Fruit fly (Drosophila melanogaster) whole organism, embryonic: ENCODE results near the gene Sidpn.

ENCODE experiments used
- Abd-B ChIP-seq: fragments of 200-800 bp; sonication (Bioruptor generic); optimal IDR thresholded peaks from 2 replicates; lab custom pipeline; 2018; ENCODE audit warnings: missing biosample characterization, mild to moderate bottlenecking, missing genetic modification characterization, moderate library complexity
- Aef1 ChIP-seq: fragments of 200-800 bp; sonication (Bioruptor generic); IDR thresholded peaks from 3 replicates; pipeline ENCODE4 v1.3.6; 2022; ENCODE audit warnings: missing biosample characterization, missing genetic modification characterization
- Antp ChIP-seq: fragments of 200-800 bp; sonication (Bioruptor generic); optimal IDR thresholded peaks from 3 replicates; lab custom pipeline; 2016; ENCODE audit warnings: missing biosample characterization, missing genetic modification characterization
- B-H1 ChIP-seq: fragments of 200-800 bp; sonication (Bioruptor generic); IDR thresholded peaks from 3 replicates; pipeline ENCODE4 v1.3.6; 2022; ENCODE audit warnings: missing biosample characterization, missing genetic modification characterization
- CG10209 ChIP-seq: fragments of 200-800 bp; sonication (Bioruptor generic); optimal IDR thresholded peaks from 3 replicates; lab custom pipeline; 2017; ENCODE audit warnings: missing biosample characterization, mild to moderate bottlenecking, missing genetic modification characterization, missing genetic modification reagents
- CG10462 ChIP-seq: fragments of 200-800 bp; sonication (Bioruptor generic); optimal IDR thresholded peaks from 2 replicates; lab custom pipeline; 2016; ENCODE audit warnings: missing biosample characterization, missing genetic modification characterization
- CG10654 ChIP-seq: fragments of 200-800 bp; sonication (Bioruptor generic); optimal IDR thresholded peaks from 2 replicates; lab custom pipeline; 2016; ENCODE audit warnings: missing biosample characterization, missing genetic modification characterization
- CG10979 ChIP-seq: fragments of 200-800 bp; sonication (Bioruptor generic); optimal IDR thresholded peaks from 2 replicates; lab custom pipeline; 2018; ENCODE audit warnings: missing biosample characterization, mild to moderate bottlenecking, missing genetic modification characterization, moderate library complexity
- CG17186 ChIP-seq: fragments of 200-800 bp; sonication (Bioruptor generic); optimal IDR thresholded peaks from 3 replicates; lab custom pipeline; 2017; ENCODE audit warnings: missing biosample characterization, missing genetic modification reagents, missing genetic modification characterization
- CG17612 ChIP-seq: fragments of 200-800 bp; sonication (Bioruptor generic); IDR thresholded peaks from 2 replicates; pipeline ENCODE4 v1.3.6; 2022; ENCODE audit warnings: missing biosample characterization, missing genetic modification characterization
- CG31365 ChIP-seq: fragments of 200-800 bp; sonication (Bioruptor generic); optimal IDR thresholded peaks from 2 replicates; lab custom pipeline; 2018; ENCODE audit warnings: missing biosample characterization, mild to moderate bottlenecking, missing genetic modification characterization
- CG3847 ChIP-seq: fragments of 200-800 bp; sonication (Bioruptor generic); IDR thresholded peaks from 2 replicates; pipeline ENCODE4 v1.3.6; 2022; ENCODE audit warnings: missing biosample characterization, missing genetic modification characterization
- CG4424 ChIP-seq: fragments of 200-800 bp; sonication (Bioruptor generic); optimal IDR thresholded peaks from 3 replicates; lab custom pipeline; 2016; ENCODE audit warnings: missing biosample characterization, missing genetic modification characterization
- CG6272 ChIP-seq: fragments of 200-800 bp; sonication (Bioruptor generic); IDR thresholded peaks from 2 replicates; pipeline ENCODE4 v1.3.6; 2022; ENCODE audit warnings: missing biosample characterization, missing genetic modification characterization
- CG7786 ChIP-seq: fragments of 200-800 bp; sonication (Bioruptor generic); optimal IDR thresholded peaks from 2 replicates; lab custom pipeline; 2016; ENCODE audit warnings: missing biosample characterization, missing genetic modification characterization
- CG8089 ChIP-seq: fragments of 200-800 bp; sonication (Bioruptor generic); optimal IDR thresholded peaks from 3 replicates; lab custom pipeline; 2016; ENCODE audit warnings: missing biosample characterization, missing genetic modification characterization
- CG9215 ChIP-seq: fragments of 200-800 bp; sonication (Bioruptor generic); IDR thresholded peaks from 2 replicates; pipeline ENCODE4 v1.3.6; 2022; ENCODE audit warnings: missing biosample characterization, missing genetic modification characterization
- CG9797 ChIP-seq: fragments of 200-800 bp; sonication (Bioruptor generic); optimal IDR thresholded peaks from 3 replicates; lab custom pipeline; 2018; ENCODE audit warnings: missing biosample characterization, mild to moderate bottlenecking, missing genetic modification characterization
- Doc2 ChIP-seq: fragments of 200-800 bp; sonication (Bioruptor generic); IDR thresholded peaks from 2 replicates; pipeline ENCODE4 v1.3.6; 2022; ENCODE audit warnings: missing biosample characterization, missing genetic modification characterization
- H15 ChIP-seq: fragments of 200-800 bp; sonication (Bioruptor generic); IDR thresholded peaks from 3 replicates; pipeline ENCODE4 v1.3.6; 2022; ENCODE audit warnings: missing biosample characterization, missing genetic modification characterization
- MTF-1 ChIP-seq: fragments of 200-800 bp; sonication (Bioruptor generic); optimal IDR thresholded peaks from 2 replicates; lab custom pipeline; 2018; ENCODE audit warnings: missing biosample characterization, mild to moderate bottlenecking, missing genetic modification characterization, borderline replicate concordance
- Nf-YC ChIP-seq: fragments of 200-800 bp; optimal IDR thresholded peaks from 3 replicates; lab custom pipeline; 2019; ENCODE audit warnings: missing biosample characterization, mild to moderate bottlenecking, missing genetic modification characterization, moderate library complexity
- Oaz ChIP-seq: fragments of 200-800 bp; sonication (Bioruptor generic); IDR thresholded peaks from 2 replicates; pipeline ENCODE4 v1.3.6; 2022; ENCODE audit warnings: missing biosample characterization, missing genetic modification characterization
- Scr ChIP-seq: fragments of 200-800 bp; sonication (Bioruptor generic); IDR thresholded peaks from 2 replicates; pipeline ENCODE4 v1.3.6; 2022; ENCODE audit warnings: missing biosample characterization, missing genetic modification characterization; ENCODE audit not compliant: partially characterized antibody
- Side ChIP-seq: fragments of 200-800 bp; sonication (Bioruptor generic); optimal IDR thresholded peaks from 2 replicates; lab custom pipeline; 2016; ENCODE audit warnings: missing biosample characterization, missing genetic modification characterization
- TFAM ChIP-seq: fragments of 200-800 bp; sonication (Bioruptor generic); optimal IDR thresholded peaks from 2 replicates; lab custom pipeline; 2017; ENCODE audit warnings: missing biosample characterization, missing genetic modification characterization, inconsistent platforms
- Vsx1 ChIP-seq: fragments of 200-800 bp; sonication (Bioruptor generic); optimal IDR thresholded peaks from 2 replicates; lab custom pipeline; 2017; ENCODE audit warnings: missing biosample characterization, mild to moderate bottlenecking, missing genetic modification characterization, missing genetic modification reagents
- bbx ChIP-seq: fragments of 200-800 bp; sonication (Bioruptor generic); IDR thresholded peaks from 2 replicates; pipeline ENCODE4 v1.3.6; 2022; ENCODE audit warnings: missing biosample characterization, missing genetic modification characterization; ENCODE audit not compliant: partially characterized antibody
- bcd ChIP-seq: fragments of 200-800 bp; sonication (Bioruptor generic); optimal IDR thresholded peaks from 2 replicates; lab custom pipeline; 2017; ENCODE audit warnings: missing biosample characterization, mild to moderate bottlenecking, missing genetic modification characterization
- cad ChIP-seq: fragments of >200 bp; optimal IDR thresholded peaks from 2 replicates; lab custom pipeline; 2017; ENCODE audit warnings: missing biosample characterization, missing genetic modification characterization
- caup ChIP-seq: fragments of 200-800 bp; sonication (Bioruptor generic); optimal IDR thresholded peaks from 3 replicates; lab custom pipeline; 2017; ENCODE audit warnings: missing biosample characterization, mild to moderate bottlenecking, missing genetic modification characterization, moderate library complexity; ENCODE audit not compliant: severe bottlenecking
- crc ChIP-seq: fragments of 200-800 bp; sonication (Bioruptor generic); optimal IDR thresholded peaks from 2 replicates; lab custom pipeline; 2016; ENCODE audit warnings: missing biosample characterization, missing genetic modification characterization
- da ChIP-seq: fragments of 200-800 bp; sonication (Bioruptor generic); optimal IDR thresholded peaks from 2 replicates; lab custom pipeline; 2016; ENCODE audit warnings: missing biosample characterization, missing genetic modification characterization
- fd64A ChIP-seq: fragments of 200-800 bp; sonication (Bioruptor generic); optimal IDR thresholded peaks from 3 replicates; lab custom pipeline; 2018; ENCODE audit warnings: missing biosample characterization, mild to moderate bottlenecking, missing genetic modification characterization
- gro ChIP-seq: fragments of 200-800 bp; sonication (Bioruptor generic); optimal IDR thresholded peaks from 2 replicates; lab custom pipeline; 2016; ENCODE audit warnings: missing biosample characterization, missing genetic modification characterization
- hbn ChIP-seq: fragments of 200-800 bp; sonication (Bioruptor generic); IDR thresholded peaks from 2 replicates; pipeline ENCODE4 v1.3.6; 2022; ENCODE audit warnings: missing biosample characterization, missing genetic modification characterization; ENCODE audit not compliant: partially characterized antibody
- insv ChIP-seq, 2 experiments: fragments of 200-800 bp; sonication (Bioruptor generic); optimal IDR thresholded peaks; 3 replicates each; lab custom pipeline; 2016 to 2018; ENCODE audit warnings: missing biosample characterization in 2 of 2, missing genetic modification characterization in 2 of 2
- jing ChIP-seq: fragments of 200-800 bp; sonication (Bioruptor generic); optimal IDR thresholded peaks from 2 replicates; lab custom pipeline; 2018; ENCODE audit warnings: missing biosample characterization, mild to moderate bottlenecking, missing genetic modification characterization
- ken ChIP-seq: fragments of 200-800 bp; sonication (Bioruptor generic); IDR thresholded peaks from 3 replicates; pipeline ENCODE4 v1.3.6; 2022; ENCODE audit warnings: missing biosample characterization, missing genetic modification characterization
- peb ChIP-seq: fragments of 200-800 bp; sonication (Bioruptor generic); IDR thresholded peaks from 2 replicates; pipeline ENCODE4 v1.3.6; 2022; ENCODE audit warnings: missing biosample characterization, missing genetic modification characterization
- pfk ChIP-seq: fragments of 200-800 bp; sonication (Bioruptor generic); optimal IDR thresholded peaks from 2 replicates; lab custom pipeline; 2018; ENCODE audit warnings: missing biosample characterization, mild to moderate bottlenecking, missing genetic modification characterization, moderate library complexity
- rib ChIP-seq: fragments of 200-800 bp; sonication (Bioruptor generic); IDR thresholded peaks from 2 replicates; pipeline ENCODE4 v1.3.6; 2022; ENCODE audit warnings: missing biosample characterization, missing genetic modification characterization
- sens ChIP-seq: fragments of 200-800 bp; sonication (Bioruptor generic); peaks from one replicate; lab custom pipeline; 2016; ENCODE audit warnings: missing biosample characterization, missing genetic modification characterization
- sens-2 ChIP-seq: fragments of 200-800 bp; sonication (Bioruptor generic); IDR thresholded peaks from 2 replicates; pipeline ENCODE4 v1.3.6; 2022; ENCODE audit warnings: missing biosample characterization, missing genetic modification characterization
- slbo ChIP-seq: fragments of 200-800 bp; sonication (Bioruptor generic); IDR thresholded peaks from 2 replicates; pipeline ENCODE4 v1.3.6; 2022; ENCODE audit warnings: missing biosample characterization, missing genetic modification characterization
- so ChIP-seq: fragments of 200-800 bp; sonication (Bioruptor generic); IDR thresholded peaks from 3 replicates; pipeline ENCODE4 v1.3.6; 2022; ENCODE audit warnings: missing biosample characterization, missing genetic modification characterization
- vfl ChIP-seq: fragments of 200-800 bp; sonication (Bioruptor generic); optimal IDR thresholded peaks from 2 replicates; lab custom pipeline; 2016; ENCODE audit warnings: missing biosample characterization, missing genetic modification characterization
- vnd ChIP-seq: fragments of 200-800 bp; sonication (Bioruptor generic); IDR thresholded peaks from 3 replicates; pipeline ENCODE4 v1.3.6; 2022; ENCODE audit warnings: missing biosample characterization, missing genetic modification characterization; ENCODE audit not compliant: partially characterized antibody
- wek ChIP-seq: fragments of 200-800 bp; sonication (Bioruptor generic); optimal IDR thresholded peaks from 3 replicates; lab custom pipeline; 2018; ENCODE audit warnings: missing biosample characterization, mild to moderate bottlenecking, missing genetic modification characterization, moderate library complexity
- wor ChIP-seq: fragments of 200-800 bp; sonication (Bioruptor generic); IDR thresholded peaks from 2 replicates; pipeline ENCODE4 v1.3.6; 2022; ENCODE audit warnings: missing biosample characterization, missing genetic modification characterization

The Sidpn gene

dm6 chr2L:19051534-19052100, 24.1 kb downstream of the Sidpn start, which contains the start of gene Rpn3 (continued):
- TF ChIP-seq Aef1 (GFP tag; lab: Robert Waterston, UW) (peak; percentile 82), Antp (GFP tag; lab: Kevin White, UChicago) (peak; percentile 68), ken (GFP tag; lab: Robert Waterston, UW) (peak; percentile 76; the same call in 2 of the 3 replicates), MTF-1 (GFP tag; lab: Kevin White, UChicago) (no peak), CG8089 (GFP tag; lab: Kevin White, UChicago) (peak; percentile 73), CG10654 (GFP tag; lab: Kevin White, UChicago) (peak; percentile 83), CG9797 (GFP tag; lab: Kevin White, UChicago) (no peak), Vsx1 (no peak), CG7786 (GFP tag; lab: Kevin White, UChicago) (peak; percentile 83), crc (GFP tag; lab: Kevin White, UChicago) (peak; percentile 47), cad (no peak), CG9215 (GFP tag; lab: Robert Waterston, UW) (peak; percentile 62), CG3847 (GFP tag; lab: Robert Waterston, UW) (peak; percentile 67), peb (GFP tag; lab: Robert Waterston, UW) (peak; percentile 79), CG10979 (tag; lab: Kevin White, UChicago) (peak; percentile 84), rib (GFP tag; lab: Robert Waterston, UW) (peak; percentile 66; the same call in 1 of the 2 replicates), wek (GFP tag; lab: Kevin White, UChicago) (peak; percentile 56), caup (GFP tag; lab: Kevin White, UChicago) (peak; percentile 73), CG17612 (GFP tag; lab: Robert Waterston, UW) (peak; percentile 83), vnd (GFP tag; lab: Robert Waterston, UW) (peak; percentile 72), gro (peak; percentile 47), jing (GFP tag; lab: Kevin White, UChicago) (no peak), Abd-B (GFP tag; lab: Kevin White, UChicago) (peak; percentile 77), Nf-YC (tag; lab: Kevin White, UChicago) (peak; percentile 67), pfk (no peak), B-H1 (GFP tag; lab: Robert Waterston, UW) (peak; percentile 78), insv (GFP tag; optimal IDR thresholded peaks at IDR 0.05; lab: Kevin White, UChicago) (no peak), CG10209 (GFP tag; lab: Kevin White, UChicago) (peak; percentile 85), bbx (peak; percentile 54; the same call in 1 of the 2 replicates), CG17186 (GFP tag; lab: Kevin White, UChicago) (peak; percentile 18), H15 (GFP tag; lab: Robert Waterston, UW) (peak; percentile 87), vfl (GFP tag; lab: Kevin White, UChicago) (peak; percentile 84), hbn (peak; percentile 64), bcd (GFP tag; lab: Kevin White, UChicago) (peak; percentile 74), CG4424 (GFP tag; lab: Kevin White, UChicago) (peak; percentile 90), CG31365 (no peak), TFAM (GFP tag; lab: Kevin White, UChicago) (peak; percentile 32), so (GFP tag; lab: Robert Waterston, UW) (peak; percentile 84), Doc2 (0 out of 2 replicates have a peak, but pooled peaks have one; percentile 12), slbo (peak; percentile 90), CG10462 (peak; percentile 79), da (GFP tag; lab: Kevin White, UChicago) (peak; percentile 14), Oaz (GFP tag; lab: Robert Waterston, UW) (peak; percentile 71), CG6272 (GFP tag; lab: Robert Waterston, UW) (peak; percentile 79), fd64A (no peak), wor (GFP tag; lab: Robert Waterston, UW) (peak; percentile 71), Side (peak; percentile 83), Scr (GFP tag; lab: Robert Waterston, UW) (peak; percentile 75), sens (GFP tag; lab: Kevin White, UChicago) (peak; percentile 97), sens-2 (GFP tag; lab: Robert Waterston, UW) (peak; percentile 76; the same call in 1 of the 2 replicates)
